Worm (Caenorhabditis elegans) whole organism, early embryonic: ENCODE results near the gene sri-47.
"Not testable (repeated sequence)": the region's sequence is repeated elsewhere in the genome, so short reads cannot be mapped to it uniquely, and the experiment has no call there.

Source experiments
- B0310.2 ChIP-seq: sonication (generic microtip); optimal IDR thresholded peaks from 2 replicates; lab custom pipeline; 2016; ENCODE audit warnings: mild to moderate bottlenecking, missing genetic modification characterization, missing compliant biosample characterization
- F13C5.2 ChIP-seq: sonication (generic microtip); optimal IDR thresholded peaks from 2 replicates; lab custom pipeline; 2017; ENCODE audit warnings: mild to moderate bottlenecking, missing genetic modification characterization, inconsistent platforms, missing compliant biosample characterization
- aly-1 ChIP-seq: sonication (generic microtip); optimal IDR thresholded peaks from 2 replicates; lab custom pipeline; 2016; ENCODE audit warnings: missing genetic modification characterization, missing compliant biosample characterization
- ama-1 ChIP-seq: fragments of 150-350 bp; optimal IDR thresholded peaks from 2 replicates; lab custom pipeline; 2014
- ceh-13 ChIP-seq: fragments of 200-800 bp; sonication (Bioruptor generic); optimal IDR thresholded peaks from 2 replicates; lab custom pipeline; 2018; ENCODE audit warnings: mild to moderate bottlenecking, missing genetic modification characterization, missing compliant biosample characterization
- ceh-36 ChIP-seq: sonication (generic microtip); optimal IDR thresholded peaks from 2 replicates; lab custom pipeline; 2016; ENCODE audit warnings: missing genetic modification characterization, inconsistent platforms, missing compliant biosample characterization
- ets-7 ChIP-seq: sonication (generic microtip); optimal IDR thresholded peaks from 2 replicates; lab custom pipeline; 2016; ENCODE audit warnings: missing genotype, missing genetic modification characterization, missing compliant biosample characterization
- flt-1 ChIP-seq: fragments of 200-800 bp; sonication (Bioruptor generic); IDR thresholded peaks from 2 replicates; pipeline ENCODE4 v1.3.6; 2022; ENCODE audit warnings: missing genetic modification characterization, missing compliant biosample characterization
- hmbx-1 ChIP-seq: sonication (generic microtip); optimal IDR thresholded peaks from 2 replicates; lab custom pipeline; 2016; ENCODE audit warnings: mild to moderate bottlenecking, missing genetic modification characterization, missing compliant biosample characterization
- hmg-4 ChIP-seq: fragments of 200-800 bp; sonication (Bioruptor generic); optimal IDR thresholded peaks from 2 replicates; lab custom pipeline; 2018; ENCODE audit warnings: mild to moderate bottlenecking, missing genetic modification characterization, missing compliant biosample characterization
- hnd-1 ChIP-seq: sonication (generic microtip); optimal IDR thresholded peaks from 2 replicates; lab custom pipeline; 2016; ENCODE audit warnings: missing genetic modification characterization, missing compliant biosample characterization
- pes-1 ChIP-seq: fragments of 200-800 bp; sonication (Bioruptor generic); IDR thresholded peaks from 2 replicates; pipeline ENCODE4 v1.3.6; 2022; ENCODE audit warnings: missing genetic modification reagents, missing genetic modification characterization, missing compliant biosample characterization
- scrt-1 ChIP-seq: fragments of 200-800 bp; sonication (Bioruptor generic); IDR thresholded peaks from 2 replicates; pipeline ENCODE4 v1.3.6; 2022; ENCODE audit warnings: missing genetic modification characterization, missing compliant biosample characterization
- sea-1 ChIP-seq: fragments of 200-800 bp; sonication (Bioruptor generic); conservative IDR thresholded peaks from 2 replicates; pipeline ENCODE4 v1.3.6; 2022; ENCODE audit warnings: missing genetic modification characterization, missing compliant biosample characterization
- tbx-11 ChIP-seq: fragments of 200-800 bp; sonication (Bioruptor generic); IDR thresholded peaks from 2 replicates; pipeline ENCODE4 v1.3.6; 2022; ENCODE audit warnings: missing genetic modification characterization, missing compliant biosample characterization
- tbx-37 ChIP-seq: fragments of 200-800 bp; sonication (Bioruptor generic); conservative IDR thresholded peaks from 2 replicates; pipeline ENCODE4 v1.3.6; 2022; ENCODE audit warnings: missing genetic modification reagents, missing genetic modification characterization, missing compliant biosample characterization
- tra-4 ChIP-seq: sonication (generic microtip); optimal IDR thresholded peaks from 2 replicates; lab custom pipeline; 2017; ENCODE audit warnings: missing genetic modification characterization, missing compliant biosample characterization

sri-47 gene

ce11 chrII:2656606-2657005, at the start of gene sri-47:
Gene sri-47, plus strand, starts transcription at chrII:2656906.
- no peak for TF ChIP-seq tbx-11
- no peak for TF ChIP-seq ets-7 (tag; lab: Kevin White, UChicago)
- no peak for TF ChIP-seq hmg-4 (GFP tag; lab: Kevin White, UChicago)
- no peak for TF ChIP-seq B0310.2 (tag; lab: Kevin White, UChicago)
- no peak for TF ChIP-seq pes-1 (GFP tag; lab: Robert Waterston, UW)

ce11 chrII:2610202-2610912, 46.3 kb upstream of the sri-47 start, which contains the start of gene sri-38:
Gene sri-38, plus strand, starts transcription at chrII:2610862.
- TF ChIP-seq F13C5.2 (tag; lab: Kevin White, UChicago), result no peak
- TF ChIP-seq tra-4 (tag; lab: Kevin White, UChicago), result no peak
- TF ChIP-seq tbx-11, result no peak
- TF ChIP-seq ama-1 (lab: Kevin White, UChicago), result no peak
- TF ChIP-seq B0310.2 (tag; lab: Kevin White, UChicago), result no peak
- no peak for TF ChIP-seq hnd-1 (tag; lab: Kevin White, UChicago)
- TF ChIP-seq hmbx-1 (tag; lab: Kevin White, UChicago), result no peak
- no peak for TF ChIP-seq scrt-1 (GFP tag; lab: Robert Waterston, UW)

- TF ChIP-seq tbx-11, result no peak
- TF ChIP-seq ceh-36, result peak; percentile 52
These were observed 45.7 kb upstream of the sri-47 start for ce11 chrII:2611009-2611408.

- not testable (repeated sequence) for TF ChIP-seq scrt-1 (GFP tag; lab: Robert Waterston, UW); hmbx-1 (tag; lab: Kevin White, UChicago); aly-1 (tag; lab: Kevin White, UChicago)
These were observed 44.4 kb upstream of the sri-47 start, which contains the start of gene D2062.13 for ce11 chrII:2612278-2612677. Gene D2062.13, plus strand, starts transcription at chrII:2612578.

ce11 chrII:2616634-2617033, 40.1 kb upstream of the sri-47 start, which contains the start of gene msrp-5:
Gene msrp-5, plus strand, starts transcription at chrII:2616934.
- TF ChIP-seq B0310.2 (tag; lab: Kevin White, UChicago); aly-1 (tag; lab: Kevin White, UChicago); flt-1 (GFP tag; lab: Robert Waterston, UW): not testable (repeated sequence)

- TF ChIP-seq sea-1 (GFP tag; lab: Robert Waterston, UW); hnd-1 (tag; lab: Kevin White, UChicago); aly-1 (tag; lab: Kevin White, UChicago): not testable (repeated sequence)
These were observed 37.6 kb upstream of the sri-47 start, which contains the start of gene msrp-6 for ce11 chrII:2619148-2619547. Gene msrp-6, plus strand, starts transcription at chrII:2619448.

- TF ChIP-seq aly-1 (tag; lab: Kevin White, UChicago) (no peak), hmg-4 (GFP tag; lab: Kevin White, UChicago) (no peak), B0310.2 (tag; lab: Kevin White, UChicago) (no peak), pes-1 (GFP tag; lab: Robert Waterston, UW) (no peak), hnd-1 (tag; lab: Kevin White, UChicago) (no peak), tbx-11 (no peak), scrt-1 (GFP tag; lab: Robert Waterston, UW) (no peak), ceh-13 (no peak), ets-7 (tag; lab: Kevin White, UChicago) (no peak), tra-4 (tag; lab: Kevin White, UChicago) (no peak), F13C5.2 (tag; lab: Kevin White, UChicago) (no peak), hmbx-1 (tag; lab: Kevin White, UChicago) (no peak), sea-1 (GFP tag; lab: Robert Waterston, UW) (no peak), tbx-37 (GFP tag; lab: Robert Waterston, UW) (no peak), flt-1 (GFP tag; lab: Robert Waterston, UW) (no peak), ceh-36 (no peak)
These were observed 34.2 kb upstream of the sri-47 start, which contains the start of gene D2062.5 for ce11 chrII:2622480-2622879. Gene D2062.5, plus strand, starts transcription at chrII:2622780.

ce11 chrII:2622936-2623452, 33.7 kb upstream of the sri-47 start, which contains the start of gene D2062.4:
Gene D2062.4, plus strand, starts transcription at chrII:2623402.
- TF ChIP-seq ceh-13; ceh-36; hnd-1 (tag; lab: Kevin White, UChicago): not testable (repeated sequence)

- TF ChIP-seq ama-1 (lab: Kevin White, UChicago) (no peak), ceh-36 (no peak), ceh-13 (no peak), F13C5.2 (tag; lab: Kevin White, UChicago) (no peak), scrt-1 (GFP tag; lab: Robert Waterston, UW) (no peak), tbx-11 (no peak), ets-7 (tag; lab: Kevin White, UChicago) (no peak), sea-1 (GFP tag; lab: Robert Waterston, UW) (no peak), flt-1 (GFP tag; lab: Robert Waterston, UW) (no peak), aly-1 (tag; lab: Kevin White, UChicago) (no peak), pes-1 (GFP tag; lab: Robert Waterston, UW) (no peak), hmbx-1 (tag; lab: Kevin White, UChicago) (no peak), tbx-37 (GFP tag; lab: Robert Waterston, UW) (no peak), hmg-4 (GFP tag; lab: Kevin White, UChicago) (no peak), tra-4 (tag; lab: Kevin White, UChicago) (no peak)
These were observed 31.9 kb upstream of the sri-47 start, which contains the start of gene lgc-28 for ce11 chrII:2624792-2625191. Gene lgc-28, plus strand, starts transcription at chrII:2625092.
